Fruit fly (Drosophila melanogaster): ENCODE data around the gene CG17129.

Gene CG17129

DNA sequence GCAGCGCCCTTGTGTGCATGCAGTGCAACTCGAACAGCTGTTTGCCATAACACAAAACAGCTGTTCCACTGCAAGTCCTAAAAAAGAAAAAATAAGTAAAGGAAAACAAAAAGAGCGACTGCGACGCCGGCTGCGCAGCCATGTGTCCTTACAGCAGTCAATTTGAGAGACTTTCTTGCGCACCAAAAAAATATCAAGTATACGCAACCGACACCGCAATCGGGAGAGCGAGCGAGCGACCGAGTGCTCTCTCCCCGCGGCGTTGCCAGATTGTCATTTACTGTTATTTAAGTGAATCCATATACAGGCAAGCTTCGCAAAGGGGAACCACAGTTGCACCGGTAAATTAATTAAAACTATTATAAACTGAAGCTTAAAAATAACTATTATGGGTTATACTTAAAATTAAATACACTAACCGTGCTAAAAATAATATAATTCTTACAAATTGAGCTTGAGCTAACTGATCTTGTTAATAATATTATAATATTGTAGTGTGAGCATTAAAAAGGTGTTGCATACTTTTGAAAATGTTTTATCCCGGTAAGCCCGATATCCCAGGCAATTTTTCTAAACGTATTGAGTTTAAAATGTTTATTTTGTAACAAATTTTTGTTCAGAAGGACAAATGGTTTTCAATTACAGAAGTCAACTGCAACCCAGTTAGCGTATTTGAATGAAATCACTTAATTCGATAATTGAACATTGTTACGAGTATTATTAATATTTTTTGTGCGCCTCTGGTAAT lies 50.0 kb downstream of the CG17129 start (continued):
- TF ChIP-seq CkIIα-i1 (GFP tag; IDR thresholded peaks at IDR 0.05) (no peak), psq (GFP tag; optimal IDR thresholded peaks at IDR 0.05) (no peak), chm (GFP tag; IDR thresholded peaks at IDR 0.05) (peak; percentile 44; the same call in 1 of the 2 replicates), nmo (GFP tag; optimal IDR thresholded peaks at IDR 0.05) (peak; percentile 18)

DNA sequence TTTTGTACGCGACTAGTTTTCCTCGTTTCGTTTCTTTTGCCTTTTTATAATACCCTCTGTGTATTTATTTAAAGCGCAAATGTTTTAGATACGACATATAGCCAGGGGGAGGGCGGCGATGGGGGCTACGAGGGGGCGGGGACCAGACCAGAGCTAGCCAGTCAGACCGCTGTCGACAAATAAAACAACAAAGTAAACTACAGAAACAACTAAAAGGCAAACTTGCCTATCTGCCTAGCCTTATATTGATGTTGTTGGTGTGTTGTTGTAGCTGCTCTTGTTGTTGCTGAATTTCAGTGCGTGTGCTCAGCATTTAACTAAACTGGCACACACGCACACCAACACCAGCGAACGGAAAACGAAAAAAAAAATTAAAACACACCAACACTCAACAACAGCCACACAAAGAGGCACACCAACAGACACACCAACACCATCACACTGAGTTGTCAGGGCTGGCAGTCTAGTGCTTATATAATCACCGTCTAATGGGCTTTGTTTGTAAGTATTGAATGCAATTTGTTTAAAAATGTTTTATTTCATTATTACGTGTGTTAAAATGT lies 50.7 kb downstream of the CG17129 start:
- TF ChIP-seq CG18619 (GFP tag; optimal IDR thresholded peaks at IDR 0.05) (no peak), Doc2 (GFP tag; IDR thresholded peaks at IDR 0.05) (no peak), CG10462 (GFP tag; optimal IDR thresholded peaks at IDR 0.05) (no peak), jumu (GFP tag; optimal IDR thresholded peaks at IDR 0.05) (no peak), btn (GFP tag; optimal IDR thresholded peaks at IDR 0.05) (no peak), CG30431 (GFP tag; optimal IDR thresholded peaks at IDR 0.05) (no peak), CG8765 (GFP tag; IDR thresholded peaks at IDR 0.05) (no peak), sna (GFP tag; IDR thresholded peaks at IDR 0.05; ENCODE audit: partially characterized antibody) (no peak), CG15269 (tag; optimal IDR thresholded peaks at IDR 0.05) (peak; percentile 42), CG2202 (tag; optimal IDR thresholded peaks at IDR 0.05) (no peak), cato (GFP tag; optimal IDR thresholded peaks at IDR 0.05; ENCODE audit: borderline replicate concordance) (no peak), fd64A (GFP tag; optimal IDR thresholded peaks at IDR 0.05) (peak; percentile 28), h (optimal IDR thresholded peaks at IDR 0.05) (no peak), pros (GFP tag; optimal IDR thresholded peaks at IDR 0.05) (no peak), Adf1 (GFP tag; IDR thresholded peaks at IDR 0.05) (no peak), Sin3A (optimal IDR thresholded peaks at IDR 0.05) (no peak), zen2 (GFP tag; IDR thresholded peaks at IDR 0.05; ENCODE audit: partially characterized antibody) (no peak), Atf3 (GFP tag; optimal IDR thresholded peaks at IDR 0.05) (no peak), CG11695 (GFP tag; IDR thresholded peaks at IDR 0.05) (0 out of 3 replicates have a peak, but pooled peaks have one; percentile 5), CG17568 (GFP tag; optimal IDR thresholded peaks at IDR 0.05) (no peak), CG14441 (GFP tag; IDR thresholded peaks at IDR 0.05) (peak; percentile 30; the same call in 1 of the 2 replicates), CG4360 (GFP tag; IDR thresholded peaks at IDR 0.05) (peak; percentile 91), CG7786 (GFP tag; optimal IDR thresholded peaks at IDR 0.05) (no peak), CG1792 (GFP tag; optimal IDR thresholded peaks at IDR 0.05) (no peak), fu2 (GFP tag; optimal IDR thresholded peaks at IDR 0.05) (no peak), CG3407 (GFP tag; optimal IDR thresholded peaks at IDR 0.05) (no peak), CG1647 (GFP tag; optimal IDR thresholded peaks at IDR 0.05) (peak; percentile 18), kay (GFP tag; optimal IDR thresholded peaks at IDR 0.05) (peak; percentile 37), CG9932 (GFP tag; IDR thresholded peaks at IDR 0.05) (no peak), CG11093 (GFP tag; IDR thresholded peaks at IDR 0.05) (no peak), repo (GFP tag; optimal IDR thresholded peaks at IDR 0.05) (no peak), HLH4C (GFP tag; IDR thresholded peaks at IDR 0.05; ENCODE audit: partially characterized antibody) (no peak), NK7.1 (GFP tag; optimal IDR thresholded peaks at IDR 0.05) (no peak), CG7928 (GFP tag; optimal IDR thresholded peaks at IDR 0.05) (peak; percentile 72), vfl (GFP tag; optimal IDR thresholded peaks at IDR 0.05) (no peak), Camta (GFP tag; optimal IDR thresholded peaks at IDR 0.05) (no peak), gt (GFP tag; IDR thresholded peaks at IDR 0.05) (no peak), CG10274 (GFP tag; optimal IDR thresholded peaks at IDR 0.05) (no peak), Dad (GFP tag; optimal IDR thresholded peaks at IDR 0.05) (no peak), CG11398 (GFP tag; optimal IDR thresholded peaks at IDR 0.05) (no peak), Neu2 (GFP tag; optimal IDR thresholded peaks at IDR 0.05; ENCODE audit: borderline replicate concordance) (no peak), CG18011 (GFP tag; optimal IDR thresholded peaks at IDR 0.05) (no peak), CG6765 (GFP tag; optimal IDR thresholded peaks at IDR 0.05) (peak; percentile 64), bigmax (GFP tag; optimal IDR thresholded peaks at IDR 0.05) (no peak), CHES-1-like (GFP tag; optimal IDR thresholded peaks at IDR 0.05) (no peak)
